Worm (Caenorhabditis elegans) whole organism, late embryonic: Measurements from ENCODE around the gene unc-82.

Source experiments
- ama-1 ChIP-seq: fragments of 150-350 bp; optimal IDR thresholded peaks from 2 replicates; lab custom pipeline; 2014
- ceh-34 ChIP-seq: sonication (generic microtip); optimal IDR thresholded peaks from 2 replicates; lab custom pipeline; 2016; ENCODE audit warnings: mild to moderate bottlenecking, missing genetic modification characterization, missing compliant biosample characterization
- pat-9 ChIP-seq: fragments of 200-800 bp; sonication (Bioruptor generic); optimal IDR thresholded peaks from 2 replicates; lab custom pipeline; 2018; ENCODE audit warnings: mild to moderate bottlenecking, missing genetic modification characterization, moderate library complexity, missing compliant biosample characterization
- pqm-1 ChIP-seq: sonication (generic microtip); optimal IDR thresholded peaks from 2 replicates; lab custom pipeline; 2016; ENCODE audit warnings: missing genetic modification characterization, missing compliant biosample characterization
- rnt-1 ChIP-seq: sonication (generic microtip); optimal IDR thresholded peaks from 2 replicates; lab custom pipeline; 2016; ENCODE audit warnings: missing genetic modification characterization, missing compliant biosample characterization
- unc-55 ChIP-seq: sonication (generic microtip); optimal IDR thresholded peaks from 2 replicates; lab custom pipeline; 2017; ENCODE audit warnings: missing biosample characterization, missing genetic modification reagents, missing genetic modification characterization

DNA sequence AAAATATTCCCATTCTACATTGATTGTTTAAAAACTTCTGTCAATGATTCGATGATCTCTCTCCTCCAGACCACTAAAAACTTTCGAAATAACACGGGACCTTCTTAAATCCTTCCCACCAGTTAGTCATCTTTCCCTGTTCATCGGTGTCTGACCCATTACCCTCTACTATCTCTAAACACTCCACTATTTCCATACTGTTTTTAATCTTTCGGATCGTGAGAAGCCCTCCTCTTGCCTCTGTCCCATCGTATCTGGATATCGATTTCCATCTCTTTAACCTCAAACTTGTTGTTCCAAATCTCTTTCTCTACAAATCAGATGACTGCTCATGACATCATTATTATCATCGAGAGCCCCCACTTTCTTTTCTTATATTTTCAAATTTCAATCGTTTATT is 4.0 kb downstream of the unc-82 start:
- TF ChIP-seq ama-1 (lab: Kevin White, UChicago), result no peak
- TF ChIP-seq pat-9 (tag; lab: Kevin White, UChicago), result no peak
- no peak for TF ChIP-seq pqm-1 (tag; lab: Kevin White, UChicago)
- no peak for TF ChIP-seq unc-55 (GFP tag; lab: Kevin White, UChicago)
- no peak for TF ChIP-seq rnt-1
- no peak for TF ChIP-seq ceh-34 (tag; lab: Kevin White, UChicago)
